Fruit fly (Drosophila melanogaster): ENCODE results near the gene brk.

The brk gene

dm6 chrX:7300356-7300721, 7.4 kb upstream of the brk start (continued):
- TF ChIP-seq Sox102F (GFP tag; optimal IDR thresholded peaks at IDR 0.05): peak; percentile 27
- TF ChIP-seq Deaf1 (tag; optimal IDR thresholded peaks at IDR 0.05): no peak
- TF ChIP-seq CG7372 (GFP tag; IDR thresholded peaks at IDR 0.05): no peak
- TF ChIP-seq unpg (GFP tag; optimal IDR thresholded peaks at IDR 0.05): peak; percentile 24
- peak; percentile 48 for TF ChIP-seq Hand (GFP tag; optimal IDR thresholded peaks at IDR 0.05)
- no peak for TF ChIP-seq Ets97D (GFP tag; optimal IDR thresholded peaks at IDR 0.05)
- no peak for TF ChIP-seq CG15601 (tag; optimal IDR thresholded peaks at IDR 0.05)
- no peak for TF ChIP-seq CG14441 (GFP tag; IDR thresholded peaks at IDR 0.05)
- no peak for TF ChIP-seq ind (GFP tag; optimal IDR thresholded peaks at IDR 0.05)
- no peak for TF ChIP-seq yki (optimal IDR thresholded peaks at IDR 0.05)
- no peak for TF ChIP-seq Atf-2 (GFP tag; optimal IDR thresholded peaks at IDR 0.05)
- 0 out of 3 replicates have a peak, but pooled peaks have one; percentile 8 for TF ChIP-seq H15 (GFP tag; IDR thresholded peaks at IDR 0.05)
- no peak for TF ChIP-seq CG8290 (GFP tag; optimal IDR thresholded peaks at IDR 0.05)
- TF ChIP-seq CG8290 (tag; optimal IDR thresholded peaks at IDR 0.05): peak in 1 of 2 experiments; percentile 59
- no peak for TF ChIP-seq CG11695 (GFP tag; IDR thresholded peaks at IDR 0.05)
- TF ChIP-seq phol (tag; optimal IDR thresholded peaks at IDR 0.05): peak; percentile 65
- TF ChIP-seq CG6854 (GFP tag; optimal IDR thresholded peaks at IDR 0.05): no peak
- no peak for TF ChIP-seq CG6791 (GFP tag; IDR thresholded peaks at IDR 0.05; ENCODE audit: partially characterized antibody)
- no peak for TF ChIP-seq bowl (GFP tag; IDR thresholded peaks at IDR 0.05)
- no peak for TF ChIP-seq CG14965 (GFP tag; optimal IDR thresholded peaks at IDR 0.05; ENCODE audit: borderline replicate concordance)
- peak; percentile 11 for TF ChIP-seq CG9817 (tag; optimal IDR thresholded peaks at IDR 0.05)
- no peak for TF ChIP-seq CG13123 (GFP tag; optimal IDR thresholded peaks at IDR 0.05)
- no peak for TF ChIP-seq CG17568 (GFP tag; optimal IDR thresholded peaks at IDR 0.05)
- 0 out of 2 replicates have a peak, but pooled peaks have one; percentile 5 for TF ChIP-seq onecut (GFP tag; IDR thresholded peaks at IDR 0.05)
- TF ChIP-seq CG17359 (tag; optimal IDR thresholded peaks at IDR 0.05): peak; percentile 12
- no peak for TF ChIP-seq CG30403 (GFP tag; optimal IDR thresholded peaks at IDR 0.05)
- no peak for TF ChIP-seq cas (GFP tag; IDR thresholded peaks at IDR 0.05)
- no peak for TF ChIP-seq CG34376 (GFP tag; optimal IDR thresholded peaks at IDR 0.05)
- no peak for TF ChIP-seq Hey (tag; optimal IDR thresholded peaks at IDR 0.05)
- no peak for TF ChIP-seq CG3163 (GFP tag; optimal IDR thresholded peaks at IDR 0.05)
- TF ChIP-seq bsh (GFP tag; optimal IDR thresholded peaks at IDR 0.05): no peak
- no peak for TF ChIP-seq dan (GFP tag; IDR thresholded peaks at IDR 0.05)
- TF ChIP-seq otp (GFP tag; IDR thresholded peaks at IDR 0.05): 0 out of 3 replicates have a peak, but pooled peaks have one; percentile 48
- no peak for TF ChIP-seq odd (GFP tag; optimal IDR thresholded peaks at IDR 0.05)
- no peak for TF ChIP-seq CG7556 (GFP tag; optimal IDR thresholded peaks at IDR 0.05)
- TF ChIP-seq Xrp1 (GFP tag; IDR thresholded peaks at IDR 0.05): 0 out of 2 replicates have a peak, but pooled peaks have one; percentile 8
- no peak for TF ChIP-seq kay (GFP tag; optimal IDR thresholded peaks at IDR 0.05)
- TF ChIP-seq CG4424 (GFP tag; optimal IDR thresholded peaks at IDR 0.05): no peak
- no peak for TF ChIP-seq Dfd (GFP tag; optimal IDR thresholded peaks at IDR 0.05)
- TF ChIP-seq CG12769 (tag; optimal IDR thresholded peaks at IDR 0.05): peak; percentile 93
- no peak for TF ChIP-seq bbx (GFP tag; IDR thresholded peaks at IDR 0.05; ENCODE audit: partially characterized antibody)
- TF ChIP-seq CG7987 (GFP tag; optimal IDR thresholded peaks at IDR 0.05): no peak
- peak; percentile 23 for TF ChIP-seq CG6765 (GFP tag; optimal IDR thresholded peaks at IDR 0.05)
- TF ChIP-seq MESR4 (GFP tag; optimal IDR thresholded peaks at IDR 0.05): no peak
- 0 out of 3 replicates have a peak, but pooled peaks have one; percentile 29 for TF ChIP-seq zfh1 (GFP tag; IDR thresholded peaks at IDR 0.05)
- no peak for TF ChIP-seq gcm (GFP tag; optimal IDR thresholded peaks at IDR 0.05)
- no peak for TF ChIP-seq CG2889 (GFP tag; IDR thresholded peaks at IDR 0.05)
- no peak for TF ChIP-seq CG42726 (GFP tag; IDR thresholded peaks at IDR 0.05; ENCODE audit: partially characterized antibody)
- 0 out of 3 replicates have a peak, but pooled peaks have one; percentile 39 for TF ChIP-seq CG11456 (GFP tag; IDR thresholded peaks at IDR 0.05)
- 0 out of 2 replicates have a peak, but pooled peaks have one; percentile 5 for TF ChIP-seq CG14014 (GFP tag; IDR thresholded peaks at IDR 0.05)
- TF ChIP-seq Lpt (GFP tag; optimal IDR thresholded peaks at IDR 0.05): no peak
- TF ChIP-seq E2f1 (GFP tag; IDR thresholded peaks at IDR 0.05): no peak
